Fruit fly (Drosophila melanogaster) whole organism, pupa: ENCODE data around the gene CG14340.

Experiments
- CG17806 ChIP-seq: fragments of 200-800 bp; sonication (Bioruptor generic); optimal IDR thresholded peaks from 2 replicates; lab custom pipeline; 2018; ENCODE audit warnings: missing biosample characterization, mild to moderate bottlenecking, missing genetic modification characterization, moderate library complexity
- Pif1A ChIP-seq: fragments of 200-800 bp; sonication (Bioruptor generic); optimal IDR thresholded peaks from 3 replicates; lab custom pipeline; 2016; ENCODE audit warnings: missing biosample characterization, missing genetic modification characterization

DNA sequence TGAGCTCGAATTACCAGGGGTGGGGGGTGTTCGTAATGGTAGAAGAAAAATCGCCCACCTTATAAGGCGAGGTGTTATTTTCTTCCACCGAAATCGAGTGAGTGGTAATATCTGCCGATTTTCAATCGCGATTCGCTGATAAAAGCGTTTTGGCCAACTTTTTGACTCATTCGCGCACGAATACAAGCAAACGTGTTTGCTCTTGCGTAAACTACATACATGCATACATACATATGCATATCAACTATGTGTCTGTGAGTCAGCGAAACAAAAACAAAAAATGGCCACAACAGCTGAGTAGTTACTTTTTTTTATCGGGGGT, 44.6 kb downstream of the CG14340 start:
- no peak for TF ChIP-seq Pif1A
- TF ChIP-seq CG17806 (tag; lab: Kevin White, UChicago): no peak
